Worm (Caenorhabditis elegans) whole organism, L4 larva: ENCODE data around the gene T04H1.12.

ENCODE experiments used
- D1046.2 ChIP-seq: fragments of 200-800 bp; sonication (Bioruptor generic); IDR thresholded peaks from 2 replicates; pipeline ENCODE4 v1.3.6; 2022; ENCODE audit warnings: missing genetic modification characterization, missing compliant biosample characterization
- F10B5.3 ChIP-seq: sonication (generic microtip); optimal IDR thresholded peaks from 2 replicates; lab custom pipeline; 2016; ENCODE audit warnings: mild to moderate bottlenecking, missing genetic modification characterization, missing compliant biosample characterization
- F26F4.8 ChIP-seq: fragments of 200-800 bp; sonication (Bioruptor generic); conservative IDR thresholded peaks from 2 replicates; pipeline ENCODE4 v1.3.6; 2022; ENCODE audit warnings: missing genetic modification characterization, missing compliant biosample characterization
- F37D6.2 ChIP-seq: sonication (generic microtip); optimal IDR thresholded peaks from 2 replicates; lab custom pipeline; 2016; ENCODE audit warnings: mild to moderate bottlenecking, missing genetic modification characterization, missing compliant biosample characterization
- F44E2.7 ChIP-seq: fragments of 200-800 bp; sonication (Bioruptor generic); IDR thresholded peaks from 2 replicates; pipeline ENCODE4 v2.1.2; 2022; ENCODE audit warnings: missing genetic modification characterization, missing compliant biosample characterization
- T20F7.1 ChIP-seq: fragments of 200-800 bp; sonication (Bioruptor generic); optimal IDR thresholded peaks from 2 replicates; lab custom pipeline; 2018; ENCODE audit warnings: mild to moderate bottlenecking, missing genetic modification characterization, missing compliant biosample characterization
- Y48G9A.11 ChIP-seq: fragments of 200-800 bp; sonication (Bioruptor generic); IDR thresholded peaks from 2 replicates; pipeline ENCODE4 v1.3.6; 2022; ENCODE audit warnings: missing genetic modification reagents, missing genetic modification characterization, missing compliant biosample characterization
- ZK337.2 ChIP-seq: fragments of 200-800 bp; sonication (Bioruptor generic); IDR thresholded peaks from 2 replicates; pipeline ENCODE4 v1.3.6; 2022; ENCODE audit warnings: missing genetic modification reagents, missing genetic modification characterization, missing compliant biosample characterization
- ama-1 ChIP-seq: fragments of 150-350 bp; optimal IDR thresholded peaks from 2 replicates; lab custom pipeline; 2014; ENCODE audit warnings: inconsistent platforms, mixed read lengths
- attf-4 ChIP-seq: sonication (generic microtip); optimal IDR thresholded peaks from 3 replicates; lab custom pipeline; 2017; ENCODE audit warnings: missing biosample characterization, missing genetic modification characterization
- ceh-62 ChIP-seq: sonication (generic microtip); optimal IDR thresholded peaks from 2 replicates; lab custom pipeline; 2017; ENCODE audit warnings: missing biosample characterization, missing genetic modification characterization
- ceh-82 ChIP-seq: sonication (generic microtip); optimal IDR thresholded peaks from 2 replicates; lab custom pipeline; 2017; ENCODE audit warnings: missing biosample characterization, missing genetic modification characterization
- cey-2 ChIP-seq: sonication (generic microtip); optimal IDR thresholded peaks from 3 replicates; lab custom pipeline; 2017; ENCODE audit warnings: missing genetic modification characterization, mild to moderate bottlenecking, missing compliant biosample characterization, antibody characterized with exemption, borderline replicate concordance; ENCODE audit not compliant: insufficient read depth
- ctbp-1 ChIP-seq: fragments of 200-800 bp; sonication (Bioruptor generic); IDR thresholded peaks from 2 replicates; pipeline ENCODE4 v1.3.6; 2022; ENCODE audit warnings: missing genetic modification reagents, missing genetic modification characterization, missing compliant biosample characterization
- daf-16 ChIP-seq, 3 experiments: sonication (generic microtip); optimal IDR thresholded peaks; 2 replicates each; lab custom pipeline; 2016 to 2017; ENCODE audit warnings: missing genetic modification characterization in 3 of 3, missing genetic modification reagents in 3 of 3, mild to moderate bottlenecking in 2 of 3, missing compliant biosample characterization in 2 of 3, missing biosample characterization in 1 of 3, moderate library complexity in 1 of 3
- dmd-9 ChIP-seq: fragments of 200-800 bp; sonication (Bioruptor generic); IDR thresholded peaks from 2 replicates; pipeline ENCODE4 v1.3.6; 2022; ENCODE audit warnings: missing genetic modification reagents, missing genetic modification characterization, missing compliant biosample characterization
- dpl-1 ChIP-seq: fragments of 150-350 bp; optimal IDR thresholded peaks from 2 replicates; lab custom pipeline; 2014; ENCODE audit warnings: missing biosample characterization, missing genetic modification reagents, missing genetic modification characterization
- duxl-1 ChIP-seq: sonication (generic microtip); optimal IDR thresholded peaks from 2 replicates; lab custom pipeline; 2016; ENCODE audit warnings: mild to moderate bottlenecking, missing genetic modification characterization, moderate library complexity, missing compliant biosample characterization; ENCODE audit not compliant: poor library complexity
- dve-1 ChIP-seq: sonication (generic microtip); optimal IDR thresholded peaks from 2 replicates; lab custom pipeline; 2017; ENCODE audit warnings: antibody characterized with exemption, mild to moderate bottlenecking, missing genetic modification characterization, missing compliant biosample characterization; ENCODE audit not compliant: insufficient read depth
- egl-27 ChIP-seq: sonication (generic microtip); optimal IDR thresholded peaks from 3 replicates; lab custom pipeline; 2017; ENCODE audit warnings: missing biosample characterization, missing genetic modification reagents, missing genetic modification characterization
- fkh-10 ChIP-seq: fragments of 150-350 bp; optimal IDR thresholded peaks from 2 replicates; lab custom pipeline; 2014; ENCODE audit warnings: missing biosample characterization, missing genetic modification reagents, missing genetic modification characterization
- fos-1 ChIP-seq: fragments of 150-350 bp; optimal IDR thresholded peaks from 2 replicates; lab custom pipeline; 2014; ENCODE audit warnings: missing biosample characterization, missing genetic modification characterization
- hlh-11 ChIP-seq: fragments of 200-800 bp; sonication (Bioruptor generic); optimal IDR thresholded peaks from 2 replicates; lab custom pipeline; 2018; ENCODE audit warnings: mild to moderate bottlenecking, missing genetic modification characterization, missing compliant biosample characterization
- hmg-1.1 ChIP-seq: fragments of 200-800 bp; sonication (Bioruptor generic); IDR thresholded peaks from 2 replicates; pipeline ENCODE4 v1.3.6; 2022; ENCODE audit warnings: missing genetic modification reagents, missing genetic modification characterization, missing compliant biosample characterization
- jun-1 ChIP-seq: fragments of 150-350 bp; optimal IDR thresholded peaks from 2 replicates; lab custom pipeline; 2014; ENCODE audit warnings: missing biosample characterization, missing genetic modification reagents, missing genetic modification characterization
- lim-7 ChIP-seq: fragments of 200-800 bp; sonication (Bioruptor generic); IDR thresholded peaks from 2 replicates; pipeline ENCODE4 v1.3.6; 2022; ENCODE audit warnings: missing genetic modification characterization, missing compliant biosample characterization
- lin-13 ChIP-seq: fragments of 150-350 bp; optimal IDR thresholded peaks from 2 replicates; lab custom pipeline; 2014; ENCODE audit warnings: missing biosample characterization, missing genetic modification reagents, missing genetic modification characterization
- lin-15B ChIP-seq: fragments of 150-350 bp; sonication (generic microtip); optimal IDR thresholded peaks from 3 replicates; lab custom pipeline; 2014; ENCODE audit warnings: missing biosample characterization, missing genetic modification characterization
- lin-38 ChIP-seq: fragments of 200-800 bp; sonication (Bioruptor generic); IDR thresholded peaks from 2 replicates; pipeline ENCODE4 v1.3.6; 2022; ENCODE audit warnings: missing genetic modification reagents, missing genetic modification characterization, missing compliant biosample characterization
- lsy-2 ChIP-seq, 2 experiments: fragments of 150-350 bp in 1 of 2; sonication (generic microtip) in 1 of 2; optimal IDR thresholded peaks; 2 replicates each; lab custom pipeline; 2014 to 2017; ENCODE audit warnings: missing biosample characterization in 2 of 2, missing genetic modification characterization in 2 of 2
- madf-5 ChIP-seq, 2 experiments: fragments of 200-800 bp; sonication (Bioruptor generic); IDR thresholded peaks; 2 replicates each; pipeline ENCODE4 v1.3.6; 2022; ENCODE audit warnings: missing compliant biosample characterization in 2 of 2, missing genetic modification characterization in 2 of 2
- madf-9 ChIP-seq: fragments of 200-800 bp; sonication (Bioruptor generic); conservative IDR thresholded peaks from 2 replicates; pipeline ENCODE4 v1.3.6; 2022; ENCODE audit warnings: missing genetic modification reagents, missing genetic modification characterization, missing compliant biosample characterization
- mdl-1 ChIP-seq, 2 experiments: fragments of 150-350 bp in 1 of 2; sonication (generic microtip) in 1 of 2; optimal IDR thresholded peaks; 2 replicates each; lab custom pipeline; 2014 to 2017; ENCODE audit warnings: missing biosample characterization in 2 of 2, missing genetic modification characterization in 2 of 2
- mep-1 ChIP-seq: fragments of 150-350 bp; sonication (generic microtip); optimal IDR thresholded peaks from 3 replicates; lab custom pipeline; 2014; ENCODE audit warnings: missing biosample characterization, missing genetic modification characterization
- mes-2 ChIP-seq: sonication (generic microtip); optimal IDR thresholded peaks from 2 replicates; lab custom pipeline; 2016; ENCODE audit warnings: missing genotype, mild to moderate bottlenecking, missing genetic modification characterization, missing compliant biosample characterization; ENCODE audit not compliant: poor library complexity, severe bottlenecking
- nhr-102 ChIP-seq: sonication (generic microtip); optimal IDR thresholded peaks from 2 replicates; lab custom pipeline; 2016; ENCODE audit warnings: mild to moderate bottlenecking, missing genetic modification characterization, moderate library complexity, missing compliant biosample characterization
- nhr-11 ChIP-seq: fragments of 150-350 bp; optimal IDR thresholded peaks from 2 replicates; lab custom pipeline; 2014; ENCODE audit warnings: missing biosample characterization, missing genetic modification characterization
- nhr-111 ChIP-seq: fragments of 200-800 bp; sonication (Bioruptor generic); optimal IDR thresholded peaks from 2 replicates; lab custom pipeline; 2018; ENCODE audit warnings: mild to moderate bottlenecking, missing genetic modification characterization, missing compliant biosample characterization
- nhr-25 ChIP-seq: sonication (generic microtip); optimal IDR thresholded peaks from 2 replicates; lab custom pipeline; 2017; ENCODE audit warnings: missing genetic modification characterization, mild to moderate bottlenecking, missing compliant biosample characterization, antibody characterized with exemption, moderate library complexity, borderline replicate concordance; ENCODE audit not compliant: insufficient read depth
- nhr-28 ChIP-seq: fragments of 150-350 bp; optimal IDR thresholded peaks from 2 replicates; lab custom pipeline; 2014; ENCODE audit warnings: missing biosample characterization, missing genetic modification characterization
- pha-4 ChIP-seq, 2 experiments: fragments of 150-350 bp in 1 of 2; fragments of 200-800 bp in 1 of 2; sonication (Bioruptor generic) in 1 of 2; IDR thresholded peaks in 1 of 2; optimal IDR thresholded peaks in 1 of 2; 2 replicates each; pipeline versions ENCODE4 v1.3.6 to Lab custom; 2014 to 2022; ENCODE audit warnings: missing genetic modification characterization in 2 of 2, missing genetic modification reagents in 2 of 2, missing biosample characterization in 1 of 2, missing compliant biosample characterization in 1 of 2
- sdz-12 ChIP-seq: fragments of 200-800 bp; sonication (Bioruptor generic); optimal IDR thresholded peaks from 2 replicates; lab custom pipeline; 2018; ENCODE audit warnings: mild to moderate bottlenecking, missing genetic modification characterization, missing compliant biosample characterization
- snpc-1.2 ChIP-seq: fragments of 200-800 bp; sonication (Bioruptor generic); IDR thresholded peaks from 2 replicates; pipeline ENCODE4 v1.3.6; 2022; ENCODE audit warnings: missing genetic modification reagents, missing genetic modification characterization, missing compliant biosample characterization
- tag-97 ChIP-seq: fragments of 200-800 bp; sonication (Bioruptor generic); IDR thresholded peaks from 2 replicates; pipeline ENCODE4 v1.3.6; 2022; ENCODE audit warnings: missing genetic modification characterization, missing compliant biosample characterization
- tra-1 ChIP-seq: fragments of 200-800 bp; sonication (Bioruptor generic); IDR thresholded peaks from 2 replicates; pipeline ENCODE4 v1.3.6; 2022; ENCODE audit warnings: missing genetic modification reagents, missing genetic modification characterization, missing compliant biosample characterization
- unc-39 ChIP-seq: sonication (generic microtip); optimal IDR thresholded peaks from 2 replicates; lab custom pipeline; 2017; ENCODE audit warnings: missing biosample characterization, missing genetic modification characterization
- zag-1 ChIP-seq: fragments of 150-350 bp; optimal IDR thresholded peaks from 2 replicates; lab custom pipeline; 2014; ENCODE audit warnings: missing biosample characterization, missing genetic modification characterization
- zfp-2 ChIP-seq: sonication (generic microtip); optimal IDR thresholded peaks from 2 replicates; lab custom pipeline; 2016; ENCODE audit warnings: mild to moderate bottlenecking, missing genetic modification characterization, missing compliant biosample characterization
- ztf-11 ChIP-seq: fragments of 150-350 bp; optimal IDR thresholded peaks from 2 replicates; lab custom pipeline; 2014; ENCODE audit warnings: missing biosample characterization, missing genetic modification characterization
- ztf-7 ChIP-seq: fragments of 150-350 bp; optimal IDR thresholded peaks from 2 replicates; lab custom pipeline; 2014; ENCODE audit warnings: missing biosample characterization, missing genetic modification characterization

The T04H1.12 gene

DNA sequence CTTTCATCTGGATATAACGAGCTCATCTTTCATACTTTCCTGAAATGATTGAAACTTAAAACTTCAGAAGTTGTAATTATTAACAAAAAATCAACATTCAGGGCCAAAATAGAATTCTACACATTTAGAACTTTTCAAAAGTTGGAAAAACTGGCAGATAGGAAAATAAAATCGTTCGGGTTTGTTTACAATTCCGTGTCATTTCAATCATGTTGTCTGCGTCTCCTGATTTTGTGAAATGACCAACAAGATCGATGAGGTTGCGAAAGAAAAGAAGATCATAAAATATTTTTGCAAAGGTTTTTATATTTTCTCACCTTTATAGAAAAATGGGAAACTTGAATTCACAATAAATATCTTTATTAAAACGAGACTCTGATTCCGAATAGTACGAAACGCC is 33.1 kb downstream of the T04H1.12 start, which contains the start of gene rskd-1:
TSS of gene rskd-1 (minus strand) at position 39 of the 400 bp plus-strand sequence.
- TF ChIP-seq zfp-2 (tag; lab: Kevin White, UChicago) (no peak), madf-5 (GFP tag; IDR thresholded peaks at IDR 0.05; lab: Robert Waterston, UW) (no peak), ceh-62 (tag; lab: Kevin White, UChicago) (no peak), duxl-1 (tag; lab: Kevin White, UChicago) (no peak), mdl-1 (tag; optimal IDR thresholded peaks at IDR 0.05; lab: Kevin White, UChicago) (no peak), nhr-28 (no peak), snpc-1.2 (no peak), hlh-11 (tag; lab: Kevin White, UChicago) (no peak), mes-2 (no peak), Y48G9A.11 (GFP tag; lab: Robert Waterston, UW) (no peak), lin-13 (GFP tag; lab: Kevin White, UChicago) (no peak), ZK337.2 (GFP tag; lab: Robert Waterston, UW) (no peak), F44E2.7 (GFP tag; lab: Robert Waterston, UW) (no peak), jun-1 (no peak), T20F7.1 (peak; percentile 40), unc-39 (tag; lab: Kevin White, UChicago) (no peak), ztf-7 (no peak), mep-1 (tag; lab: Kevin White, UChicago) (peak; percentile 32), tag-97 (GFP tag; lab: Robert Waterston, UW) (no peak), ceh-82 (tag; lab: Kevin White, UChicago) (no peak), F10B5.3 (tag; lab: Kevin White, UChicago) (no peak), zag-1 (no peak), hmg-1.1 (GFP tag; lab: Robert Waterston, UW) (no peak), dmd-9 (no peak), lin-15B (tag; lab: Kevin White, UChicago) (no peak), nhr-102 (tag; lab: Kevin White, UChicago) (no peak), ama-1 (lab: Kevin White, UChicago) (no peak), madf-9 (GFP tag; lab: Robert Waterston, UW) (no peak), lin-38 (GFP tag; lab: Robert Waterston, UW) (peak; percentile 9; the same call in 1 of the 2 replicates), pha-4 (GFP tag; IDR thresholded peaks at IDR 0.05; lab: Robert Waterston, UW) (no peak), pha-4 (tag; optimal IDR thresholded peaks at IDR 0.05; lab: Kevin White, UChicago) (peak; percentile 78), F26F4.8 (GFP tag; lab: Robert Waterston, UW) (no peak), cey-2 (tag; lab: Kevin White, UChicago) (no peak), ctbp-1 (GFP tag; lab: Robert Waterston, UW) (no peak), egl-27 (no peak), ztf-11 (no peak), nhr-11 (no peak), nhr-111 (GFP tag; lab: Kevin White, UChicago) (no peak), sdz-12 (GFP tag; lab: Kevin White, UChicago) (no peak), lsy-2 (tag; optimal IDR thresholded peaks at IDR 0.05; lab: Kevin White, UChicago) (peak in 1 of 2 experiments; percentile 40), nhr-25 (tag; lab: Kevin White, UChicago) (no peak), dpl-1 (peak; percentile 1), dve-1 (tag; lab: Kevin White, UChicago) (peak; percentile 17), fos-1 (tag; lab: Kevin White, UChicago) (no peak), D1046.2 (GFP tag; lab: Robert Waterston, UW) (no peak), attf-4 (tag; lab: Kevin White, UChicago) (no peak), F37D6.2 (tag; lab: Kevin White, UChicago) (no peak), fkh-10 (GFP tag; lab: Kevin White, UChicago) (no peak), tra-1 (GFP tag; lab: Robert Waterston, UW) (no peak), lim-7 (GFP tag; lab: Robert Waterston, UW) (no peak), daf-16 (GFP tag; optimal IDR thresholded peaks at IDR 0.05; lab: Kevin White, UChicago) (peak in 1 of 2 experiments; percentile 10), daf-16 (tag; optimal IDR thresholded peaks at IDR 0.05; lab: Kevin White, UChicago) (peak; percentile 73)
